Fruit fly (Drosophila melanogaster): Measurements from ENCODE around the gene Ho.

Ho gene

DNA sequence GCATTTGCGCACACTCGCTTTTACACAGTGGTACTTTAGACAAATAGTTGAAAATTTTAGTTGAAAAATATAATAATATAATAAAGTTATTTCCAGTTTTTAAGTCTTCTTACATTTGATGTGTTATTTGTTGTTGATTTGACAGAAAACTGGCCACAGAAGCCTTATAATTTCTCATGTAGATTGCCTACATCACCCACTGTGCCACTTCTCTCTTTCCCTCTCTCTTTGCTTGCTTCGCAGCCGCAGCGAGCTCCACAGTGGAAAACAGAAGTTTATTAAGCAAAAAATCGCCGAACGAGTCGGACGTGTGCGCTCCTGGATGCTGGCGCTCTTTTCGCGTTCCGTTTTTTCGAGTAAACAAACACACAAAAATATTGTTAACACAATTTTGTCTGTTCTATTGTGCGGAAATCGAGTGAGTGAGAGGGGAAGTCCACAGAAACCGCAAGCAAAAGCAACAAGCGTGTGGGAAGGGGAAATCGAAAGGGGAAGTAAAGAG is 23.6 kb upstream of the Ho start, which contains the start of gene CG42327 (continued):
- peak; percentile 86 for TF ChIP-seq her (GFP tag; optimal IDR thresholded peaks at IDR 0.05)
- peak; percentile 91 for TF ChIP-seq CG14710 (tag; optimal IDR thresholded peaks at IDR 0.05)
- TF ChIP-seq vvl (GFP tag; IDR thresholded peaks at IDR 0.05): peak; percentile 98
- no peak for TF ChIP-seq usp (GFP tag; optimal IDR thresholded peaks at IDR 0.05)
- peak; percentile 92 for TF ChIP-seq CG11093 (GFP tag; IDR thresholded peaks at IDR 0.05)
- peak; percentile 94 for TF ChIP-seq Fer1 (GFP tag; optimal IDR thresholded peaks at IDR 0.05)
- peak; percentile 87 for TF ChIP-seq CG1233 (GFP tag; optimal IDR thresholded peaks at IDR 0.05)
- peak; percentile 96 for TF ChIP-seq CG34422 (GFP tag; IDR thresholded peaks at IDR 0.05)
- TF ChIP-seq CG17568 (GFP tag; optimal IDR thresholded peaks at IDR 0.05): peak; percentile 92
- TF ChIP-seq Asciz (GFP tag; optimal IDR thresholded peaks at IDR 0.05): peak; percentile 96
- peak; percentile 88 for TF ChIP-seq CG2889 (GFP tag; IDR thresholded peaks at IDR 0.05)
- TF ChIP-seq CG17359 (tag; optimal IDR thresholded peaks at IDR 0.05): peak; percentile 96
- TF ChIP-seq CG15479 (GFP tag; optimal IDR thresholded peaks at IDR 0.05): peak; percentile 63
- peak; percentile 51; the same call in 1 of the 2 replicates for TF ChIP-seq CG16779 (GFP tag; IDR thresholded peaks at IDR 0.05)
- peak; percentile 83 for TF ChIP-seq tup (GFP tag; optimal IDR thresholded peaks at IDR 0.05)
- TF ChIP-seq CG31224 (GFP tag; IDR thresholded peaks at IDR 0.05): peak; percentile 83
- TF ChIP-seq Hr3 (GFP tag; optimal IDR thresholded peaks at IDR 0.05): peak; percentile 92
- TF ChIP-seq B-H1 (GFP tag; IDR thresholded peaks at IDR 0.05): peak; percentile 94
- TF ChIP-seq CG7963 (GFP tag; IDR thresholded peaks at IDR 0.05; ENCODE audit: partially characterized antibody): no peak
- peak; percentile 78 for TF ChIP-seq CG17186 (GFP tag; optimal IDR thresholded peaks at IDR 0.05)
- TF ChIP-seq dan (GFP tag; IDR thresholded peaks at IDR 0.05): peak; percentile 73
- peak; percentile 85 for TF ChIP-seq gcm2 (GFP tag; optimal IDR thresholded peaks at IDR 0.05)
- TF ChIP-seq CG1832 (GFP tag; optimal IDR thresholded peaks at IDR 0.05): no peak
- TF ChIP-seq Sox102F (GFP tag; optimal IDR thresholded peaks at IDR 0.05): peak; percentile 97
- peak; percentile 90 for TF ChIP-seq Meics (GFP tag; optimal IDR thresholded peaks at IDR 0.05)
- TF ChIP-seq pzg (GFP tag; optimal IDR thresholded peaks at IDR 0.05): no peak
- TF ChIP-seq HLH54F (GFP tag; optimal IDR thresholded peaks at IDR 0.05): peak; percentile 71
- TF ChIP-seq CG2116 (GFP tag; optimal IDR thresholded peaks at IDR 0.05): peak; percentile 82
- peak; percentile 76 for TF ChIP-seq CG18011 (GFP tag; optimal IDR thresholded peaks at IDR 0.05)
- TF ChIP-seq bsh (GFP tag; optimal IDR thresholded peaks at IDR 0.05): peak; percentile 91 to 98
- 0 out of 3 replicates have a peak, but pooled peaks have one; percentile 23 for TF ChIP-seq CG16813 (GFP tag; IDR thresholded peaks at IDR 0.05; ENCODE audit: partially characterized antibody)
- TF ChIP-seq knrl (GFP tag; IDR thresholded peaks at IDR 0.05; ENCODE audit: partially characterized antibody): no peak; the same call in 2 of the 3 replicates
- peak; percentile 87 for TF ChIP-seq danr (GFP tag; IDR thresholded peaks at IDR 0.05)
- TF ChIP-seq sqz (GFP tag; optimal IDR thresholded peaks at IDR 0.05): peak; percentile 86
- TF ChIP-seq CG8478 (optimal IDR thresholded peaks at IDR 0.05): no peak
- TF ChIP-seq insv (GFP tag; optimal IDR thresholded peaks at IDR 0.05): peak in 1 of 2 experiments; percentile 44
- peak; percentile 94 for TF ChIP-seq CG14441 (GFP tag; IDR thresholded peaks at IDR 0.05)
- TF ChIP-seq dati (GFP tag; IDR thresholded peaks at IDR 0.05): peak; percentile 88
- TF ChIP-seq CG8944 (GFP tag; optimal IDR thresholded peaks at IDR 0.05): peak; percentile 81
- peak; percentile 79 for TF ChIP-seq kah (GFP tag; optimal IDR thresholded peaks at IDR 0.05)
- TF ChIP-seq ATbp (GFP tag; optimal IDR thresholded peaks at IDR 0.05): peak; percentile 96
- TF ChIP-seq jing (GFP tag; optimal IDR thresholded peaks at IDR 0.05): peak; percentile 88
- TF ChIP-seq MESR4 (GFP tag; optimal IDR thresholded peaks at IDR 0.05): peak; percentile 37
- TF ChIP-seq NC2α (GFP tag; optimal IDR thresholded peaks at IDR 0.05): peak; percentile 72
- peak; percentile 98 for TF ChIP-seq CG12391 (tag; optimal IDR thresholded peaks at IDR 0.05)
- peak in 1 of 2 experiments; percentile 88 for TF ChIP-seq Eip74EF (GFP tag; optimal IDR thresholded peaks at IDR 0.05)
- peak; percentile 94 for TF ChIP-seq sisA (GFP tag; IDR thresholded peaks at IDR 0.05)
- TF ChIP-seq CG14014 (GFP tag; IDR thresholded peaks at IDR 0.05): peak; percentile 90
- peak; percentile 95 for TF ChIP-seq CG30431 (GFP tag; optimal IDR thresholded peaks at IDR 0.05)
- TF ChIP-seq ind (GFP tag; optimal IDR thresholded peaks at IDR 0.05): peak; percentile 89
